Fruit fly (Drosophila melanogaster): ENCODE results near the gene CG13002.

dm6 chrX:16844295-16844694 lies 45.3 kb upstream of the CG13002 start, which contains the start of gene RSG7:
- TF ChIP-seq kay (GFP tag; ENCODE audit: borderline replicate concordance), result no peak
- TF ChIP-seq bab1 (GFP tag; optimal IDR thresholded peaks at IDR 0.05), result no peak
- no peak for TF ChIP-seq CG14711 (tag; optimal IDR thresholded peaks at IDR 0.05)
- TF ChIP-seq Clk (GFP tag; optimal IDR thresholded peaks at IDR 0.05), result no peak
- TF ChIP-seq tj (GFP tag; optimal IDR thresholded peaks at IDR 0.05), result no peak
- TF ChIP-seq Mnt (GFP tag; optimal IDR thresholded peaks at IDR 0.05), result no peak
- no peak for TF ChIP-seq CG5204 (GFP tag; optimal IDR thresholded peaks at IDR 0.05)

All from whole organism, adult.